Worm (Caenorhabditis elegans) whole organism, L4 larva: ENCODE results near the gene K05G3.1.

ENCODE experiments used
- F10B5.3 ChIP-seq: sonication (generic microtip); optimal IDR thresholded peaks from 2 replicates; lab custom pipeline; 2016; ENCODE audit warnings: mild to moderate bottlenecking, missing genetic modification characterization, missing compliant biosample characterization
- F26F4.8 ChIP-seq: fragments of 200-800 bp; sonication (Bioruptor generic); conservative IDR thresholded peaks from 2 replicates; pipeline ENCODE4 v1.3.6; 2022; ENCODE audit warnings: missing genetic modification characterization, missing compliant biosample characterization
- F37D6.2 ChIP-seq: sonication (generic microtip); optimal IDR thresholded peaks from 2 replicates; lab custom pipeline; 2016; ENCODE audit warnings: mild to moderate bottlenecking, missing genetic modification characterization, missing compliant biosample characterization
- F49E8.2 ChIP-seq: sonication (generic microtip); optimal IDR thresholded peaks from 2 replicates; lab custom pipeline; 2016; ENCODE audit warnings: missing compliant biosample characterization, mild to moderate bottlenecking, missing genetic modification characterization, borderline replicate concordance
- T20F7.1 ChIP-seq: fragments of 200-800 bp; sonication (Bioruptor generic); optimal IDR thresholded peaks from 2 replicates; lab custom pipeline; 2018; ENCODE audit warnings: mild to moderate bottlenecking, missing genetic modification characterization, missing compliant biosample characterization
- T26A8.4 ChIP-seq: fragments of 200-800 bp; sonication (Bioruptor generic); IDR thresholded peaks from 2 replicates; pipeline ENCODE4 v1.3.6; 2022; ENCODE audit warnings: missing genetic modification characterization, missing compliant biosample characterization
- Y105C5A.15 ChIP-seq: fragments of 200-800 bp; sonication (Bioruptor generic); IDR thresholded peaks from 2 replicates; pipeline ENCODE4 v1.3.6; 2022; ENCODE audit warnings: missing genetic modification characterization, missing compliant biosample characterization
- ZK337.2 ChIP-seq: fragments of 200-800 bp; sonication (Bioruptor generic); IDR thresholded peaks from 2 replicates; pipeline ENCODE4 v1.3.6; 2022; ENCODE audit warnings: missing genetic modification reagents, missing genetic modification characterization, missing compliant biosample characterization
- ceh-20 ChIP-seq: fragments of 200-800 bp; sonication (Bioruptor generic); IDR thresholded peaks from 2 replicates; pipeline ENCODE4 v1.3.6; 2022; ENCODE audit warnings: missing genetic modification reagents, missing genetic modification characterization, missing compliant biosample characterization
- ceh-32 ChIP-seq: sonication (generic microtip); optimal IDR thresholded peaks from 2 replicates; lab custom pipeline; 2016; ENCODE audit warnings: mild to moderate bottlenecking, missing genetic modification characterization, missing compliant biosample characterization; ENCODE audit not compliant: poor library complexity
- ceh-44 ChIP-seq: fragments of 200-800 bp; sonication (Bioruptor generic); IDR thresholded peaks from 2 replicates; pipeline ENCODE4 v1.3.6; 2022; ENCODE audit warnings: missing genetic modification reagents, missing genetic modification characterization, missing compliant biosample characterization
- ceh-62 ChIP-seq: sonication (generic microtip); optimal IDR thresholded peaks from 2 replicates; lab custom pipeline; 2017; ENCODE audit warnings: missing biosample characterization, missing genetic modification characterization
- ceh-82 ChIP-seq: sonication (generic microtip); optimal IDR thresholded peaks from 2 replicates; lab custom pipeline; 2017; ENCODE audit warnings: missing biosample characterization, missing genetic modification characterization
- ces-1 ChIP-seq: fragments of 150-350 bp; sonication (generic microtip); optimal IDR thresholded peaks from 4 replicates; lab custom pipeline; 2014; ENCODE audit warnings: missing biosample characterization, missing genetic modification reagents, missing genetic modification characterization
- daf-16 ChIP-seq, 3 experiments: sonication (generic microtip); optimal IDR thresholded peaks; 2 replicates each; lab custom pipeline; 2016 to 2017; ENCODE audit warnings: missing genetic modification characterization in 3 of 3, missing genetic modification reagents in 3 of 3, mild to moderate bottlenecking in 2 of 3, missing compliant biosample characterization in 2 of 3, missing biosample characterization in 1 of 3, moderate library complexity in 1 of 3
- daf-19 ChIP-seq: fragments of 200-800 bp; sonication (Bioruptor generic); conservative IDR thresholded peaks from 2 replicates; pipeline ENCODE4 v1.3.6; 2022; ENCODE audit warnings: missing genetic modification characterization, missing compliant biosample characterization
- dmd-9 ChIP-seq: fragments of 200-800 bp; sonication (Bioruptor generic); IDR thresholded peaks from 2 replicates; pipeline ENCODE4 v1.3.6; 2022; ENCODE audit warnings: missing genetic modification reagents, missing genetic modification characterization, missing compliant biosample characterization
- egl-43 ChIP-seq: fragments of 200-800 bp; sonication (Bioruptor generic); IDR thresholded peaks from 2 replicates; pipeline ENCODE4 v1.3.6; 2022; ENCODE audit warnings: missing genetic modification reagents, missing genetic modification characterization, missing compliant biosample characterization
- fkh-10 ChIP-seq: fragments of 150-350 bp; optimal IDR thresholded peaks from 2 replicates; lab custom pipeline; 2014; ENCODE audit warnings: missing biosample characterization, missing genetic modification reagents, missing genetic modification characterization
- gei-8 ChIP-seq: fragments of 200-800 bp; sonication (Bioruptor generic); optimal IDR thresholded peaks from 2 replicates; lab custom pipeline; 2018; ENCODE audit warnings: mild to moderate bottlenecking, missing genetic modification characterization, missing compliant biosample characterization
- hlh-11 ChIP-seq: fragments of 200-800 bp; sonication (Bioruptor generic); optimal IDR thresholded peaks from 2 replicates; lab custom pipeline; 2018; ENCODE audit warnings: mild to moderate bottlenecking, missing genetic modification characterization, missing compliant biosample characterization
- jun-1 ChIP-seq: fragments of 150-350 bp; optimal IDR thresholded peaks from 2 replicates; lab custom pipeline; 2014; ENCODE audit warnings: missing biosample characterization, missing genetic modification reagents, missing genetic modification characterization
- lim-7 ChIP-seq: fragments of 200-800 bp; sonication (Bioruptor generic); IDR thresholded peaks from 2 replicates; pipeline ENCODE4 v1.3.6; 2022; ENCODE audit warnings: missing genetic modification characterization, missing compliant biosample characterization
- lin-13 ChIP-seq: fragments of 150-350 bp; optimal IDR thresholded peaks from 2 replicates; lab custom pipeline; 2014; ENCODE audit warnings: missing biosample characterization, missing genetic modification reagents, missing genetic modification characterization
- lin-15B ChIP-seq: fragments of 150-350 bp; sonication (generic microtip); optimal IDR thresholded peaks from 3 replicates; lab custom pipeline; 2014; ENCODE audit warnings: missing biosample characterization, missing genetic modification characterization
- lin-38 ChIP-seq: fragments of 200-800 bp; sonication (Bioruptor generic); IDR thresholded peaks from 2 replicates; pipeline ENCODE4 v1.3.6; 2022; ENCODE audit warnings: missing genetic modification reagents, missing genetic modification characterization, missing compliant biosample characterization
- lir-3 ChIP-seq: sonication (generic microtip); optimal IDR thresholded peaks from 2 replicates; lab custom pipeline; 2016; ENCODE audit warnings: mild to moderate bottlenecking, missing genetic modification characterization, missing compliant biosample characterization
- madf-9 ChIP-seq: fragments of 200-800 bp; sonication (Bioruptor generic); conservative IDR thresholded peaks from 2 replicates; pipeline ENCODE4 v1.3.6; 2022; ENCODE audit warnings: missing genetic modification reagents, missing genetic modification characterization, missing compliant biosample characterization
- mdl-1 ChIP-seq, 2 experiments: fragments of 150-350 bp in 1 of 2; sonication (generic microtip) in 1 of 2; optimal IDR thresholded peaks; 2 replicates each; lab custom pipeline; 2014 to 2017; ENCODE audit warnings: missing biosample characterization in 2 of 2, missing genetic modification characterization in 2 of 2
- mep-1 ChIP-seq: fragments of 150-350 bp; sonication (generic microtip); optimal IDR thresholded peaks from 3 replicates; lab custom pipeline; 2014; ENCODE audit warnings: missing biosample characterization, missing genetic modification characterization
- mes-2 ChIP-seq: sonication (generic microtip); optimal IDR thresholded peaks from 2 replicates; lab custom pipeline; 2016; ENCODE audit warnings: missing genotype, mild to moderate bottlenecking, missing genetic modification characterization, missing compliant biosample characterization; ENCODE audit not compliant: poor library complexity, severe bottlenecking
- mxl-2 ChIP-seq: fragments of 200-800 bp; sonication (Bioruptor generic); conservative IDR thresholded peaks from 2 replicates; pipeline ENCODE4 v1.3.6; 2022; ENCODE audit warnings: missing genetic modification reagents, missing genetic modification characterization, missing compliant biosample characterization
- mxl-3 ChIP-seq: fragments of 200-800 bp; sonication (Bioruptor generic); optimal IDR thresholded peaks from 2 replicates; lab custom pipeline; 2018; ENCODE audit warnings: mild to moderate bottlenecking, missing genetic modification characterization, missing compliant biosample characterization
- nhr-11 ChIP-seq: fragments of 150-350 bp; optimal IDR thresholded peaks from 2 replicates; lab custom pipeline; 2014; ENCODE audit warnings: missing biosample characterization, missing genetic modification characterization
- nhr-237 ChIP-seq: sonication (generic microtip); optimal IDR thresholded peaks from 2 replicates; lab custom pipeline; 2017; ENCODE audit warnings: missing biosample characterization, missing genetic modification characterization
- nhr-25 ChIP-seq: sonication (generic microtip); optimal IDR thresholded peaks from 2 replicates; lab custom pipeline; 2017; ENCODE audit warnings: missing genetic modification characterization, mild to moderate bottlenecking, missing compliant biosample characterization, antibody characterized with exemption, moderate library complexity, borderline replicate concordance; ENCODE audit not compliant: insufficient read depth
- nhr-28 ChIP-seq: fragments of 150-350 bp; optimal IDR thresholded peaks from 2 replicates; lab custom pipeline; 2014; ENCODE audit warnings: missing biosample characterization, missing genetic modification characterization
- nhr-42 ChIP-seq: fragments of 200-800 bp; sonication (Bioruptor generic); IDR thresholded peaks from 2 replicates; pipeline ENCODE4 v1.3.6; 2022; ENCODE audit warnings: missing genetic modification characterization, missing compliant biosample characterization
- nhr-48 ChIP-seq: sonication (generic microtip); optimal IDR thresholded peaks from 2 replicates; lab custom pipeline; 2016; ENCODE audit warnings: mild to moderate bottlenecking, missing genetic modification characterization, missing compliant biosample characterization
- rbr-2 ChIP-seq: sonication (generic microtip); optimal IDR thresholded peaks from 2 replicates; lab custom pipeline; 2016; ENCODE audit warnings: missing genotype, missing genetic modification characterization, missing compliant biosample characterization
- set-16 ChIP-seq: fragments of 200-800 bp; sonication (Bioruptor generic); IDR thresholded peaks from 2 replicates; pipeline ENCODE4 v1.3.6; 2022; ENCODE audit warnings: missing genetic modification reagents, missing genetic modification characterization, missing compliant biosample characterization
- snpc-4 ChIP-seq: fragments of 150-350 bp; optimal IDR thresholded peaks from 2 replicates; lab custom pipeline; 2014; ENCODE audit warnings: missing biosample characterization, missing genetic modification characterization
- spr-1 ChIP-seq: sonication (generic microtip); optimal IDR thresholded peaks from 2 replicates; lab custom pipeline; 2016; ENCODE audit warnings: mild to moderate bottlenecking, missing genetic modification characterization, missing compliant biosample characterization
- tag-97 ChIP-seq: fragments of 200-800 bp; sonication (Bioruptor generic); IDR thresholded peaks from 2 replicates; pipeline ENCODE4 v1.3.6; 2022; ENCODE audit warnings: missing genetic modification characterization, missing compliant biosample characterization
- tra-1 ChIP-seq: fragments of 200-800 bp; sonication (Bioruptor generic); IDR thresholded peaks from 2 replicates; pipeline ENCODE4 v1.3.6; 2022; ENCODE audit warnings: missing genetic modification reagents, missing genetic modification characterization, missing compliant biosample characterization
- unc-130 ChIP-seq: sonication (generic microtip); optimal IDR thresholded peaks from 2 replicates; lab custom pipeline; 2016; ENCODE audit warnings: missing genetic modification reagents, missing genetic modification characterization, missing compliant biosample characterization
- unc-62 ChIP-seq, 3 experiments: fragments of 150-350 bp in 1 of 3; sonication (generic microtip); optimal IDR thresholded peaks in 2 of 3; peaks in 1 of 3; 1 replicate in 1 of 3; 2 replicates in 2 of 3; lab custom pipeline; 2014 to 2017; ENCODE audit warnings: missing biosample characterization in 3 of 3, missing genetic modification characterization in 3 of 3, missing genetic modification reagents in 3 of 3, missing genotype in 1 of 3
- zip-2 ChIP-seq: fragments of 150-350 bp; optimal IDR thresholded peaks from 2 replicates; lab custom pipeline; 2014; ENCODE audit warnings: missing biosample characterization, missing genetic modification characterization
- ztf-11 ChIP-seq: fragments of 150-350 bp; optimal IDR thresholded peaks from 2 replicates; lab custom pipeline; 2014; ENCODE audit warnings: missing biosample characterization, missing genetic modification characterization
- ztf-7 ChIP-seq: fragments of 150-350 bp; optimal IDR thresholded peaks from 2 replicates; lab custom pipeline; 2014; ENCODE audit warnings: missing biosample characterization, missing genetic modification characterization

Gene K05G3.1

ce11 chrX:16551318-16551717, 50.2 kb downstream of the K05G3.1 start (continued):
- TF ChIP-seq spr-1 (tag; lab: Kevin White, UChicago) (no peak), mxl-3 (GFP tag; lab: Kevin White, UChicago) (peak; percentile 14), unc-62 (GFP tag; optimal IDR thresholded peaks at IDR 0.05 in 1 of 2; lab: Kevin White, UChicago) (no peak), unc-62 (tag; optimal IDR thresholded peaks at IDR 0.05; lab: Kevin White, UChicago) (no peak), jun-1 (tag; lab: Kevin White, UChicago) (no peak), egl-43 (GFP tag; lab: Robert Waterston, UW) (peak; percentile 63; the same call in 1 of the 2 replicates), nhr-48 (tag; lab: Kevin White, UChicago) (peak; percentile 21), lin-38 (GFP tag; lab: Robert Waterston, UW) (peak; percentile 55), tag-97 (GFP tag; lab: Robert Waterston, UW) (no peak), ces-1 (GFP tag; lab: Kevin White, UChicago) (no peak), daf-16 (GFP tag; optimal IDR thresholded peaks at IDR 0.05; lab: Kevin White, UChicago) (peak in 1 of 2 experiments; percentile 16), daf-16 (tag; optimal IDR thresholded peaks at IDR 0.05; lab: Kevin White, UChicago) (peak; percentile 28), lin-13 (GFP tag; lab: Kevin White, UChicago) (no peak), zip-2 (tag; lab: Kevin White, UChicago) (no peak), ceh-20 (GFP tag; lab: Robert Waterston, UW) (no peak), ztf-11 (tag; lab: Kevin White, UChicago) (no peak), tra-1 (peak; percentile 56; the same call in 1 of the 2 replicates), mdl-1 (tag; optimal IDR thresholded peaks at IDR 0.05; lab: Kevin White, UChicago) (no peak), Y105C5A.15 (GFP tag; lab: Robert Waterston, UW) (no peak), T20F7.1 (GFP tag; lab: Kevin White, UChicago) (no peak), set-16 (GFP tag; lab: Robert Waterston, UW) (no peak), mxl-2 (GFP tag; lab: Robert Waterston, UW) (0 out of 2 replicates have a peak, but pooled peaks have one; percentile 32), F49E8.2 (tag; lab: Kevin White, UChicago) (no peak), nhr-42 (GFP tag; lab: Robert Waterston, UW) (no peak), mep-1 (tag; lab: Kevin White, UChicago) (peak; percentile 48), lir-3 (no peak), ztf-7 (tag; lab: Kevin White, UChicago) (no peak), mes-2 (peak; percentile 59), F26F4.8 (GFP tag; lab: Robert Waterston, UW) (0 out of 2 replicates have a peak, but pooled peaks have one; percentile 12), T26A8.4 (GFP tag; lab: Robert Waterston, UW) (peak; percentile 75), nhr-11 (no peak), F10B5.3 (tag; lab: Kevin White, UChicago) (no peak), nhr-28 (tag; lab: Kevin White, UChicago) (no peak), hlh-11 (tag; lab: Kevin White, UChicago) (peak; percentile 10), rbr-2 (tag; lab: Kevin White, UChicago) (peak; percentile 30), ceh-32 (tag; lab: Kevin White, UChicago) (no peak), ceh-62 (tag; lab: Kevin White, UChicago) (no peak), dmd-9 (GFP tag; lab: Robert Waterston, UW) (no peak), lim-7 (GFP tag; lab: Robert Waterston, UW) (peak; percentile 80), lin-15B (tag; lab: Kevin White, UChicago) (no peak), ZK337.2 (GFP tag; lab: Robert Waterston, UW) (no peak), ceh-82 (tag; lab: Kevin White, UChicago) (no peak), ceh-44 (GFP tag; lab: Robert Waterston, UW) (no peak), snpc-4 (tag; lab: Kevin White, UChicago) (no peak), gei-8 (GFP tag; lab: Kevin White, UChicago) (no peak), daf-19 (peak; percentile 59; the same call in 1 of the 2 replicates), F37D6.2 (no peak), fkh-10 (GFP tag; lab: Kevin White, UChicago) (no peak), nhr-237 (tag; lab: Kevin White, UChicago) (no peak), unc-130 (GFP tag; lab: Kevin White, UChicago) (no peak), madf-9 (GFP tag; lab: Robert Waterston, UW) (0 out of 2 replicates have a peak, but pooled peaks have one; percentile 45), nhr-25 (tag; lab: Kevin White, UChicago) (no peak)
